Fruit fly (Drosophila melanogaster) whole organism, embryonic: Measurements from ENCODE around the gene wge.
A peak's percentile ranks its signal among the peaks of the same experiment; 100 is the strongest.

ENCODE experiments used
- Ada2b ChIP-seq: fragments of 200-800 bp; sonication (Bioruptor generic); IDR thresholded peaks from 2 replicates; pipeline ENCODE4 v1.3.6; 2022; ENCODE audit warnings: missing biosample characterization, missing genetic modification characterization
- Bteb2 ChIP-seq: fragments of 200-800 bp; sonication (Bioruptor generic); optimal IDR thresholded peaks from 2 replicates; lab custom pipeline; 2016; ENCODE audit warnings: missing biosample characterization, missing genetic modification characterization
- CG10565 ChIP-seq: fragments of 200-800 bp; sonication (Bioruptor generic); optimal IDR thresholded peaks from 3 replicates; lab custom pipeline; 2016; ENCODE audit warnings: missing biosample characterization, mild to moderate bottlenecking, missing genetic modification characterization
- CG11085 ChIP-seq: fragments of 200-800 bp; sonication (Bioruptor generic); IDR thresholded peaks from 2 replicates; pipeline ENCODE4 v1.3.6; 2022; ENCODE audit warnings: missing biosample characterization, missing genetic modification characterization
- CG11398 ChIP-seq: fragments of 200-800 bp; sonication (Bioruptor generic); optimal IDR thresholded peaks from 2 replicates; lab custom pipeline; 2016; ENCODE audit warnings: missing biosample characterization, missing genetic modification characterization
- CG13624 ChIP-seq: fragments of 200-800 bp; sonication (Bioruptor generic); optimal IDR thresholded peaks from 2 replicates; lab custom pipeline; 2016; ENCODE audit warnings: missing biosample characterization, missing genetic modification characterization
- CG13894 ChIP-seq: fragments of 200-800 bp; sonication (Bioruptor generic); optimal IDR thresholded peaks from 3 replicates; lab custom pipeline; 2018; ENCODE audit warnings: missing biosample characterization, mild to moderate bottlenecking, missing genetic modification characterization, moderate library complexity
- CG15269 ChIP-seq: fragments of 200-800 bp; sonication (Bioruptor generic); optimal IDR thresholded peaks from 2 replicates; lab custom pipeline; 2018; ENCODE audit warnings: missing biosample characterization, mild to moderate bottlenecking, missing genetic modification characterization, moderate library complexity
- CG1529 ChIP-seq: fragments of 200-800 bp; sonication (Bioruptor generic); optimal IDR thresholded peaks from 3 replicates; lab custom pipeline; 2018; ENCODE audit warnings: missing biosample characterization, missing genetic modification characterization
- CG15479 ChIP-seq: fragments of 200-800 bp; sonication (Bioruptor generic); optimal IDR thresholded peaks from 3 replicates; lab custom pipeline; 2019; ENCODE audit warnings: missing biosample characterization, mild to moderate bottlenecking, missing genetic modification characterization, moderate library complexity
- CG15514 ChIP-seq: fragments of 200-800 bp; sonication (Bioruptor generic); optimal IDR thresholded peaks from 3 replicates; lab custom pipeline; 2017; ENCODE audit warnings: missing biosample characterization, missing genetic modification characterization, mild to moderate bottlenecking, moderate library complexity, missing genetic modification reagents
- CG2875 ChIP-seq: fragments of 200-800 bp; sonication (Bioruptor generic); optimal IDR thresholded peaks from 2 replicates; lab custom pipeline; 2017; ENCODE audit warnings: missing biosample characterization, mild to moderate bottlenecking, missing genetic modification characterization, missing genetic modification reagents
- CG3065 ChIP-seq: fragments of 200-800 bp; sonication (Bioruptor generic); optimal IDR thresholded peaks from 2 replicates; lab custom pipeline; 2016; ENCODE audit warnings: missing biosample characterization, missing genetic modification characterization
- CG3281 ChIP-seq: fragments of 200-800 bp; sonication (Bioruptor generic); optimal IDR thresholded peaks from 3 replicates; lab custom pipeline; 2017; ENCODE audit warnings: missing biosample characterization, mild to moderate bottlenecking, missing genetic modification characterization
- CG4854 ChIP-seq: fragments of 200-800 bp; sonication (Bioruptor generic); optimal IDR thresholded peaks from 2 replicates; lab custom pipeline; 2016; ENCODE audit warnings: missing biosample characterization, missing genetic modification characterization, inconsistent platforms
- CG6272 ChIP-seq: fragments of 200-800 bp; sonication (Bioruptor generic); IDR thresholded peaks from 2 replicates; pipeline ENCODE4 v1.3.6; 2022; ENCODE audit warnings: missing biosample characterization, missing genetic modification characterization
- CG6654 ChIP-seq: fragments of 200-800 bp; sonication (Bioruptor generic); optimal IDR thresholded peaks from 2 replicates; lab custom pipeline; 2017; ENCODE audit warnings: missing biosample characterization, mild to moderate bottlenecking, missing genetic modification characterization
- CG7271 ChIP-seq: fragments of 200-800 bp; sonication (Bioruptor generic); optimal IDR thresholded peaks from 2 replicates; lab custom pipeline; 2018; ENCODE audit warnings: missing biosample characterization, mild to moderate bottlenecking, missing genetic modification characterization, moderate library complexity
- CoRest ChIP-seq: fragments of 200-800 bp; sonication (Bioruptor generic); optimal IDR thresholded peaks from 3 replicates; lab custom pipeline; 2018; ENCODE audit warnings: missing biosample characterization, mild to moderate bottlenecking, missing genetic modification characterization, moderate library complexity
- Dip3 ChIP-seq: fragments of 200-800 bp; sonication (Bioruptor generic); optimal IDR thresholded peaks from 3 replicates; lab custom pipeline; 2016; ENCODE audit warnings: missing biosample characterization, missing genetic modification characterization
- Eip74EF ChIP-seq, 2 experiments: fragments of 200-800 bp in 1 of 2; fragments of >200 bp in 1 of 2; sonication (Bioruptor generic) in 1 of 2; optimal IDR thresholded peaks; 2 replicates each; lab custom pipeline; 2017 to 2019; ENCODE audit warnings: missing biosample characterization in 2 of 2, missing genetic modification characterization in 2 of 2, mild to moderate bottlenecking in 1 of 2, moderate library complexity in 1 of 2
- Fer3 ChIP-seq: fragments of 200-800 bp; sonication (Bioruptor generic); optimal IDR thresholded peaks from 2 replicates; lab custom pipeline; 2018; ENCODE audit warnings: missing biosample characterization, mild to moderate bottlenecking, missing genetic modification characterization, moderate library complexity
- HLHmδ ChIP-seq: fragments of 200-800 bp; sonication (Bioruptor generic); optimal IDR thresholded peaks from 2 replicates; lab custom pipeline; 2018; ENCODE audit warnings: missing biosample characterization, mild to moderate bottlenecking, missing genetic modification characterization, moderate library complexity
- Kr ChIP-seq: fragments of 200-800 bp; sonication (Bioruptor generic); optimal IDR thresholded peaks from 2 replicates; lab custom pipeline; 2017; ENCODE audit warnings: missing biosample characterization, mild to moderate bottlenecking, missing genetic modification characterization
- Myb ChIP-seq: fragments of 200-800 bp; sonication (Bioruptor generic); optimal IDR thresholded peaks from 2 replicates; lab custom pipeline; 2016; ENCODE audit warnings: missing biosample characterization, missing genetic modification characterization
- Neu2 ChIP-seq: fragments of 200-800 bp; sonication (Bioruptor generic); optimal IDR thresholded peaks from 3 replicates; lab custom pipeline; 2016; ENCODE audit warnings: missing biosample characterization, missing genetic modification characterization, borderline replicate concordance
- Optix ChIP-seq: fragments of 200-800 bp; sonication (Bioruptor generic); IDR thresholded peaks from 3 replicates; pipeline ENCODE4 v1.3.6; 2022; ENCODE audit warnings: missing biosample characterization, missing genetic modification characterization
- Pdp1 ChIP-seq, 2 experiments: fragments of 200-800 bp; sonication (Bioruptor generic); optimal IDR thresholded peaks; 3 replicates each; lab custom pipeline; 2016; ENCODE audit warnings: missing biosample characterization in 2 of 2, missing genetic modification characterization in 2 of 2, mild to moderate bottlenecking in 1 of 2, moderate library complexity in 1 of 2
- ato ChIP-seq: fragments of 200-800 bp; sonication (Bioruptor generic); IDR thresholded peaks from 2 replicates; pipeline ENCODE4 v1.3.6; 2022; ENCODE audit warnings: missing biosample characterization, missing genetic modification characterization; ENCODE audit not compliant: partially characterized antibody
- cato ChIP-seq: fragments of 200-800 bp; sonication (Bioruptor generic); optimal IDR thresholded peaks from 2 replicates; lab custom pipeline; 2016; ENCODE audit warnings: missing biosample characterization, missing genetic modification characterization, borderline replicate concordance
- cg ChIP-seq: fragments of 200-800 bp; sonication (Bioruptor generic); optimal IDR thresholded peaks from 3 replicates; lab custom pipeline; 2019; ENCODE audit warnings: missing biosample characterization, mild to moderate bottlenecking, missing genetic modification characterization, moderate library complexity
- chm ChIP-seq: fragments of 200-800 bp; sonication (Bioruptor generic); IDR thresholded peaks from 2 replicates; pipeline ENCODE4 v1.3.6; 2022; ENCODE audit warnings: missing biosample characterization, missing genetic modification characterization
- eyg ChIP-seq: fragments of 200-800 bp; sonication (Bioruptor generic); optimal IDR thresholded peaks from 3 replicates; lab custom pipeline; 2016; ENCODE audit warnings: missing biosample characterization, missing genetic modification characterization
- gcm ChIP-seq: fragments of 200-800 bp; sonication (Bioruptor generic); optimal IDR thresholded peaks from 2 replicates; lab custom pipeline; 2019; ENCODE audit warnings: missing biosample characterization, mild to moderate bottlenecking, missing genetic modification characterization, moderate library complexity
- hkb ChIP-seq, 2 experiments: fragments of 200-800 bp in 1 of 2; fragments of >200 bp in 1 of 2; sonication (Bioruptor generic) in 1 of 2; IDR thresholded peaks in 1 of 2; optimal IDR thresholded peaks in 1 of 2; 2 replicates each; pipeline versions ENCODE4 v1.3.6 to Lab custom; 2017 to 2022; ENCODE audit warnings: missing biosample characterization in 1 of 2, missing genetic modification characterization in 1 of 2
- luna ChIP-seq: fragments of 200-800 bp; sonication (Bioruptor generic); optimal IDR thresholded peaks from 2 replicates; lab custom pipeline; 2016; ENCODE audit warnings: missing biosample characterization, missing genetic modification characterization
- nau ChIP-seq: fragments of 200-800 bp; sonication (Bioruptor generic); optimal IDR thresholded peaks from 3 replicates; lab custom pipeline; 2017; ENCODE audit warnings: missing biosample characterization, mild to moderate bottlenecking, missing genetic modification characterization, missing genetic modification reagents
- pnt ChIP-seq: fragments of 200-800 bp; sonication (Bioruptor generic); optimal IDR thresholded peaks from 3 replicates; lab custom pipeline; 2016; ENCODE audit warnings: missing biosample characterization, missing genetic modification characterization
- pros ChIP-seq: fragments of 200-800 bp; sonication (Bioruptor generic); optimal IDR thresholded peaks from 3 replicates; lab custom pipeline; 2019; ENCODE audit warnings: missing biosample characterization, mild to moderate bottlenecking, missing genetic modification characterization, moderate library complexity
- pzg ChIP-seq: fragments of 200-800 bp; sonication (Bioruptor generic); optimal IDR thresholded peaks from 3 replicates; lab custom pipeline; 2018; ENCODE audit warnings: missing biosample characterization, mild to moderate bottlenecking, missing genetic modification characterization, moderate library complexity
- shn ChIP-seq: fragments of 200-800 bp; sonication (Bioruptor generic); optimal IDR thresholded peaks from 3 replicates; lab custom pipeline; 2016; ENCODE audit warnings: missing biosample characterization, missing genetic modification characterization
- tup ChIP-seq: fragments of 200-800 bp; sonication (Bioruptor generic); optimal IDR thresholded peaks from 2 replicates; lab custom pipeline; 2016; ENCODE audit warnings: missing biosample characterization, mild to moderate bottlenecking, missing genetic modification characterization, moderate library complexity
- unc-4 ChIP-seq: fragments of 200-800 bp; sonication (Bioruptor generic); IDR thresholded peaks from 2 replicates; pipeline ENCODE4 v1.3.6; 2022; ENCODE audit warnings: missing biosample characterization, missing genetic modification characterization; ENCODE audit not compliant: partially characterized antibody
- vfl ChIP-seq: fragments of 200-800 bp; sonication (Bioruptor generic); optimal IDR thresholded peaks from 2 replicates; lab custom pipeline; 2016; ENCODE audit warnings: missing biosample characterization, missing genetic modification characterization
- vnd ChIP-seq: fragments of 200-800 bp; sonication (Bioruptor generic); IDR thresholded peaks from 3 replicates; pipeline ENCODE4 v1.3.6; 2022; ENCODE audit warnings: missing biosample characterization, missing genetic modification characterization; ENCODE audit not compliant: partially characterized antibody
- zen ChIP-seq: fragments of 200-800 bp; sonication (Bioruptor generic); optimal IDR thresholded peaks from 3 replicates; lab custom pipeline; 2018; ENCODE audit warnings: missing biosample characterization, mild to moderate bottlenecking, missing genetic modification characterization, moderate library complexity
- zf30C ChIP-seq: fragments of 200-800 bp; sonication (Bioruptor generic); optimal IDR thresholded peaks from 3 replicates; lab custom pipeline; 2018; ENCODE audit warnings: missing biosample characterization, mild to moderate bottlenecking, missing genetic modification characterization

wge gene

DNA sequence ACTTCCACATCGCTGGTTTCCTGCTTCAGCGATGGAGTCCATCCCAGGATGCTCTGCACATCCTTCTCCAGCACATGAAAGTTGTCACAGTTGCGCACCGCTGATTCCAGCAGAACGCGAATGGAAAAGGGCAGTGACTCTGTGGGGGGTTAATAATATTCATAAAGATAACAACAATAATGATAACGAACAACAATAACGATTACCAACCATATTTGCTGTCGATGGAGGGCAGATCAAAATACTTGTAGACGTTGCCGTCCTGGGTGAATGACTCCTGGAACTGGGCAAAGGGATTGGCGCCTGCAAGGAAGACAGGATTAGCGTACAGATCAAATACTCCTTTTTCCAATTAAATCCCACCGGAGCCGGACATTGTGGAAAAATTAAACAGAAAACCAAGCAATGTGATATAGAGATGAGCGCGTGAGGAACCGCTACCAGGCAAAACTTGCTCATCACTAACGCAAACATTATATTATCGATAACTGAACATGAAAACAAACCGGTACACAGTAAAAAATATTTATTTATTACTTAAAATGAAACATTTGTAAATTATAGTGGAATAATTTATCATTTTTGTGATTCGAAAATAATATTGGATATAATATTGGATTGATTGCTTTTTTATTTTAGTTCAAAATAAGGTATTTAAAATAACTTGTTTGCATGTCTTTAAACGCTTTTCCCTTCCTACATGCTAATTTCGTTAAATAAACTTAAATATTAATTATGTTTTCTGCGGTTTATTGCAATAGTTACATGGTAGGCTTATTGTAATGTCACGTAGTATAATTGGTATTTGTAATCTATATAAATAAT lies 3.4 kb upstream of the wge start, which contains the start of gene Irp-1A (continued):
- TF ChIP-seq pzg (GFP tag; lab: Kevin White, UChicago) (peak; percentile 59), CG1529 (GFP tag; lab: Kevin White, UChicago) (peak; percentile 9), gcm (peak; percentile 84), Dip3 (GFP tag; lab: Kevin White, UChicago) (no peak), hkb (optimal IDR thresholded peaks at IDR 0.05; lab: Kevin White, UChicago) (no peak), hkb (GFP tag; IDR thresholded peaks at IDR 0.05; lab: Robert Waterston, UW) (peak; percentile 77), CG6272 (GFP tag; lab: Robert Waterston, UW) (peak; percentile 61), vfl (peak; percentile 23), CG15269 (peak; percentile 86), Eip74EF (GFP tag; optimal IDR thresholded peaks at IDR 0.05; lab: Kevin White, UChicago) (peak in 1 of 2 experiments; percentile 73), CG13894 (peak; percentile 81), cg (GFP tag; lab: Kevin White, UChicago) (no peak), CG10565 (GFP tag; lab: Kevin White, UChicago) (no peak), Pdp1 (GFP tag; optimal IDR thresholded peaks at IDR 0.05; lab: Kevin White, UChicago) (peak in 1 of 2 experiments; percentile 54), CG3065 (GFP tag; lab: Kevin White, UChicago) (peak; percentile 65), unc-4 (peak; percentile 84), CG6654 (GFP tag; lab: Kevin White, UChicago) (no peak), Optix (GFP tag; lab: Robert Waterston, UW) (no peak), CG15479 (no peak), HLHmδ (GFP tag; lab: Kevin White, UChicago) (no peak), CG3281 (GFP tag; lab: Kevin White, UChicago) (peak; percentile 76), Fer3 (tag; lab: Kevin White, UChicago) (peak; percentile 79), Bteb2 (GFP tag; lab: Kevin White, UChicago) (no peak), nau (GFP tag; lab: Kevin White, UChicago) (peak; percentile 11), Myb (GFP tag; lab: Kevin White, UChicago) (peak; percentile 41), chm (GFP tag; lab: Robert Waterston, UW) (no peak), luna (no peak), pnt (GFP tag; lab: Kevin White, UChicago) (no peak), Ada2b (peak; percentile 71), ato (peak; percentile 41), shn (GFP tag; lab: Kevin White, UChicago) (no peak), Neu2 (no peak), CG7271 (tag; lab: Kevin White, UChicago) (peak; percentile 80), CG11085 (GFP tag; lab: Robert Waterston, UW) (peak; percentile 62), CG11398 (GFP tag; lab: Kevin White, UChicago) (no peak), CG2875 (GFP tag; lab: Kevin White, UChicago) (peak; percentile 44), CG4854 (no peak), CG15514 (GFP tag; lab: Kevin White, UChicago) (peak; percentile 78), CoRest (tag; lab: Kevin White, UChicago) (peak; percentile 83), pros (GFP tag; lab: Kevin White, UChicago) (no peak), CG13624 (GFP tag; lab: Kevin White, UChicago) (peak; percentile 47), zf30C (peak; percentile 96), tup (GFP tag; lab: Kevin White, UChicago) (no peak), eyg (GFP tag; lab: Kevin White, UChicago) (no peak), cato (GFP tag; lab: Kevin White, UChicago) (no peak), zen (tag; lab: Kevin White, UChicago) (peak; percentile 57), Kr (GFP tag; lab: Kevin White, UChicago) (no peak), vnd (peak; percentile 74; the same call in 2 of the 3 replicates)
